Worm (Caenorhabditis elegans) whole organism, L1 larva: Measurements from ENCODE around the gene B0507.5.

Experiments used
- ama-1 ChIP-seq: fragments of 150-350 bp; optimal IDR thresholded peaks from 2 replicates; lab custom pipeline; 2014
- ceh-90 ChIP-seq: sonication (generic microtip); optimal IDR thresholded peaks from 2 replicates; lab custom pipeline; 2016; ENCODE audit warnings: missing genetic modification characterization, missing compliant biosample characterization
- elt-2 ChIP-seq: sonication (generic microtip); optimal IDR thresholded peaks from 2 replicates; lab custom pipeline; 2016; ENCODE audit warnings: missing genetic modification characterization, mild to moderate bottlenecking, inconsistent platforms, missing compliant biosample characterization, missing genetic modification reagents
- fos-1 ChIP-seq: fragments of 150-350 bp; optimal IDR thresholded peaks from 2 replicates; lab custom pipeline; 2014; ENCODE audit warnings: missing biosample characterization, missing genetic modification characterization
- nhr-12 ChIP-seq: sonication (generic microtip); optimal IDR thresholded peaks from 2 replicates; lab custom pipeline; 2017; ENCODE audit warnings: missing biosample characterization, missing genetic modification characterization
- nhr-19 ChIP-seq: fragments of 200-800 bp; sonication (Bioruptor generic); conservative IDR thresholded peaks from 2 replicates; pipeline ENCODE4 v1.3.6; 2022; ENCODE audit warnings: missing genetic modification characterization, missing compliant biosample characterization
- nhr-237 ChIP-seq: fragments of 150-350 bp; optimal IDR thresholded peaks from 2 replicates; lab custom pipeline; 2014; ENCODE audit warnings: missing biosample characterization, missing genetic modification characterization
- nhr-84 ChIP-seq: sonication (generic microtip); optimal IDR thresholded peaks from 2 replicates; lab custom pipeline; 2017; ENCODE audit warnings: missing biosample characterization, missing genetic modification characterization
- rnt-1 ChIP-seq: sonication (generic microtip); optimal IDR thresholded peaks from 2 replicates; lab custom pipeline; 2016; ENCODE audit warnings: mild to moderate bottlenecking, missing genetic modification characterization, moderate library complexity, missing compliant biosample characterization
- unc-130 ChIP-seq: fragments of 150-350 bp; optimal IDR thresholded peaks from 2 replicates; lab custom pipeline; 2017; ENCODE audit warnings: missing biosample characterization, missing genetic modification characterization, inconsistent platforms
- ztf-11 ChIP-seq, 2 experiments: sonication (generic microtip); optimal IDR thresholded peaks; 2 replicates each; lab custom pipeline; 2016 to 2017; ENCODE audit warnings: missing genetic modification characterization in 2 of 2, missing biosample characterization in 1 of 2, missing compliant biosample characterization in 1 of 2
- ztf-4 ChIP-seq: fragments of 150-350 bp; optimal IDR thresholded peaks from 2 replicates; lab custom pipeline; 2014; ENCODE audit warnings: missing biosample characterization, missing genetic modification characterization

ce11 chrV:8727077-8727476 is 26.4 kb upstream of the B0507.5 start, which contains the start of gene ZC196.9:
- no peak for TF ChIP-seq nhr-19
- TF ChIP-seq rnt-1 (tag; lab: Kevin White, UChicago) = no peak
- TF ChIP-seq ceh-90 (tag; lab: Kevin White, UChicago) = no peak
- no peak for TF ChIP-seq nhr-84 (tag; lab: Kevin White, UChicago)
- TF ChIP-seq nhr-12 (tag; lab: Kevin White, UChicago) = no peak
- no peak for TF ChIP-seq nhr-237 (tag; lab: Kevin White, UChicago)
- TF ChIP-seq ztf-11 (tag; optimal IDR thresholded peaks at IDR 0.05; lab: Kevin White, UChicago) = no peak
- no peak for TF ChIP-seq unc-130 (tag; lab: Kevin White, UChicago)
- TF ChIP-seq fos-1 (tag; lab: Kevin White, UChicago) = no peak
- no peak for TF ChIP-seq elt-2 (tag; lab: Kevin White, UChicago)
- TF ChIP-seq ama-1 (lab: Kevin White, UChicago) = no peak
- TF ChIP-seq ztf-4 (tag; lab: Kevin White, UChicago) = no peak
